Worm (Caenorhabditis elegans) whole organism, mixed stage, embryonic: ENCODE data around the gene sqd-1.
"Not testable (repeated sequence)": the region's sequence is repeated elsewhere in the genome, so short reads cannot be mapped to it uniquely, and the experiment has no call there.

Experiments used
- bed-3 ChIP-seq: fragments of 200-800 bp; sonication (Bioruptor generic); optimal IDR thresholded peaks from 3 replicates; lab custom pipeline; 2018; ENCODE audit warnings: mild to moderate bottlenecking, missing genetic modification characterization, moderate library complexity, missing compliant biosample characterization
- ceh-39 ChIP-seq: fragments of 150-350 bp; optimal IDR thresholded peaks from 2 replicates; lab custom pipeline; 2014; ENCODE audit warnings: missing biosample characterization, missing genetic modification characterization
- ceh-83 ChIP-seq: fragments of 200-800 bp; sonication (Bioruptor generic); optimal IDR thresholded peaks from 2 replicates; lab custom pipeline; 2018; ENCODE audit warnings: mild to moderate bottlenecking, missing genetic modification characterization, missing compliant biosample characterization
- ces-1 ChIP-seq: fragments of 150-350 bp; optimal IDR thresholded peaks from 2 replicates; lab custom pipeline; 2014; ENCODE audit warnings: missing biosample characterization, missing genetic modification reagents, missing genetic modification characterization
- cnd-1 ChIP-seq: fragments of 200-800 bp; sonication (Bioruptor generic); optimal IDR thresholded peaks from 2 replicates; lab custom pipeline; 2018; ENCODE audit warnings: mild to moderate bottlenecking, missing genetic modification characterization, missing compliant biosample characterization
- elt-1 ChIP-seq: sonication (generic microtip); optimal IDR thresholded peaks from 2 replicates; lab custom pipeline; 2017; ENCODE audit warnings: missing genetic modification characterization, mild to moderate bottlenecking, missing compliant biosample characterization, antibody characterized with exemption, moderate library complexity, borderline replicate concordance; ENCODE audit not compliant: insufficient read depth
- elt-3 ChIP-seq: fragments of 150-350 bp; optimal IDR thresholded peaks from 2 replicates; lab custom pipeline; 2014; ENCODE audit warnings: missing biosample characterization, missing genetic modification characterization
- flh-1 ChIP-seq: fragments of 200-800 bp; sonication (Bioruptor generic); optimal IDR thresholded peaks from 2 replicates; lab custom pipeline; 2018; ENCODE audit warnings: mild to moderate bottlenecking, missing genetic modification characterization, moderate library complexity, missing compliant biosample characterization
- ham-2 ChIP-seq: fragments of 200-800 bp; sonication (Bioruptor generic); optimal IDR thresholded peaks from 2 replicates; lab custom pipeline; 2018; ENCODE audit warnings: mild to moderate bottlenecking, missing genetic modification characterization, missing compliant biosample characterization
- hlh-1 ChIP-seq: fragments of 150-350 bp; optimal IDR thresholded peaks from 2 replicates; lab custom pipeline; 2014; ENCODE audit warnings: missing biosample characterization, missing genetic modification reagents, missing genetic modification characterization
- lin-32 ChIP-seq: fragments of 200-800 bp; sonication (Bioruptor generic); optimal IDR thresholded peaks from 2 replicates; lab custom pipeline; 2018; ENCODE audit warnings: mild to moderate bottlenecking, missing genetic modification characterization, missing compliant biosample characterization
- mab-5 ChIP-seq: fragments of 150-350 bp; optimal IDR thresholded peaks from 2 replicates; lab custom pipeline; 2014; ENCODE audit warnings: missing biosample characterization, missing genetic modification characterization
- mls-2 ChIP-seq: sonication (generic microtip); optimal IDR thresholded peaks from 2 replicates; lab custom pipeline; 2016; ENCODE audit warnings: mild to moderate bottlenecking, missing genetic modification characterization, moderate library complexity, missing compliant biosample characterization
- nhr-12 ChIP-seq: fragments of 150-350 bp; optimal IDR thresholded peaks from 2 replicates; lab custom pipeline; 2014; ENCODE audit warnings: missing biosample characterization, missing genetic modification characterization
- nhr-237 ChIP-seq: fragments of 150-350 bp; optimal IDR thresholded peaks from 2 replicates; lab custom pipeline; 2014; ENCODE audit warnings: missing biosample characterization, missing genetic modification characterization
- nhr-28 ChIP-seq: fragments of 150-350 bp; optimal IDR thresholded peaks from 2 replicates; lab custom pipeline; 2014; ENCODE audit warnings: missing biosample characterization, missing genetic modification characterization
- pha-4 ChIP-seq: fragments of 150-350 bp; optimal IDR thresholded peaks from 2 replicates; lab custom pipeline; 2018; ENCODE audit warnings: missing biosample characterization, missing genetic modification reagents, missing genetic modification characterization
- snpc-4 ChIP-seq: fragments of 150-350 bp; optimal IDR thresholded peaks from 2 replicates; lab custom pipeline; 2014; ENCODE audit warnings: missing biosample characterization, missing genetic modification characterization
- sptf-1 ChIP-seq: sonication (generic microtip); optimal IDR thresholded peaks from 2 replicates; lab custom pipeline; 2017; ENCODE audit warnings: mild to moderate bottlenecking, missing genetic modification characterization, moderate library complexity, missing compliant biosample characterization
- tbx-8 ChIP-seq: fragments of 200-800 bp; sonication (Bioruptor generic); optimal IDR thresholded peaks from 2 replicates; lab custom pipeline; 2018; ENCODE audit warnings: mild to moderate bottlenecking, missing genetic modification characterization, moderate library complexity, missing compliant biosample characterization
- unc-120 ChIP-seq: sonication (generic microtip); optimal IDR thresholded peaks from 2 replicates; lab custom pipeline; 2017; ENCODE audit warnings: missing genetic modification characterization, missing compliant biosample characterization; ENCODE audit not compliant: poor library complexity, severe bottlenecking
- unc-39 ChIP-seq: fragments of 150-350 bp; optimal IDR thresholded peaks from 2 replicates; lab custom pipeline; 2014; ENCODE audit warnings: missing biosample characterization, missing genetic modification characterization
- unc-62 ChIP-seq: fragments of 150-350 bp; optimal IDR thresholded peaks from 2 replicates; lab custom pipeline; 2014; ENCODE audit warnings: missing biosample characterization, missing genetic modification reagents, missing genetic modification characterization
- zip-8 ChIP-seq: fragments of 150-350 bp; optimal IDR thresholded peaks from 2 replicates; lab custom pipeline; 2014; ENCODE audit warnings: missing biosample characterization, missing genetic modification characterization
- ztf-11 ChIP-seq: fragments of 150-350 bp; optimal IDR thresholded peaks from 2 replicates; lab custom pipeline; 2014; ENCODE audit warnings: missing biosample characterization, missing genetic modification characterization

Gene sqd-1

ce11 chrIV:6337353-6337752, 13.4 kb downstream of the sqd-1 start, which contains the start of gene ipla-6:
ipla-6 (plus strand) TSS chrIV:6337653.
- no peak for TF ChIP-seq pha-4 (tag; lab: Kevin White, UChicago)
- TF ChIP-seq mab-5 (tag; lab: Kevin White, UChicago): no peak
- no peak for TF ChIP-seq elt-1 (tag; lab: Kevin White, UChicago)

- TF ChIP-seq lin-32 (GFP tag; lab: Kevin White, UChicago) (no peak), nhr-28 (tag; lab: Kevin White, UChicago) (no peak), unc-120 (tag; lab: Kevin White, UChicago) (no peak), ceh-39 (tag; lab: Kevin White, UChicago) (no peak), nhr-237 (tag; lab: Kevin White, UChicago) (no peak), unc-62 (GFP tag; lab: Kevin White, UChicago) (no peak), ztf-11 (tag; lab: Kevin White, UChicago) (no peak), hlh-1 (no peak), snpc-4 (tag; lab: Kevin White, UChicago) (no peak), ceh-83 (GFP tag; lab: Kevin White, UChicago) (no peak)
- TF ChIP-seq, all 35 proteins: peak for 0
Measured at ce11 chrIV:6342431-6342830, 18.5 kb downstream of the sqd-1 start, which contains the start of gene Y73B6BL.288. Y73B6BL.288 (minus strand) TSS chrIV:6342531.

- TF ChIP-seq ceh-39 (tag; lab: Kevin White, UChicago) (no peak), mls-2 (tag; lab: Kevin White, UChicago) (no peak), elt-3 (tag; lab: Kevin White, UChicago) (no peak)
Measured at ce11 chrIV:6342876-6343275, 18.9 kb downstream of the sqd-1 start, which contains the start of gene Y73B6BL.14. Y73B6BL.14 (minus strand) TSS chrIV:6342976.

- not testable (repeated sequence) for TF ChIP-seq elt-3 (tag; lab: Kevin White, UChicago); ztf-11 (tag; lab: Kevin White, UChicago); flh-1 (GFP tag; lab: Kevin White, UChicago)
Measured at ce11 chrIV:6347213-6347612, 23.2 kb downstream of the sqd-1 start, which contains the start of gene Y73B6BL.289. Y73B6BL.289 (plus strand) TSS chrIV:6347513.

- TF ChIP-seq unc-62 (GFP tag; lab: Kevin White, UChicago) (no peak), ces-1 (GFP tag; lab: Kevin White, UChicago) (peak; percentile 12)
Measured at ce11 chrIV:6361668-6362067, 37.7 kb downstream of the sqd-1 start, which contains the start of gene Y73B6BL.47. Y73B6BL.47 (plus strand) TSS chrIV:6361968.

- TF ChIP-seq bed-3 (GFP tag; lab: Kevin White, UChicago) (no peak), ces-1 (GFP tag; lab: Kevin White, UChicago) (peak; percentile 89)
Measured at ce11 chrIV:6363604-6364003, 39.6 kb downstream of the sqd-1 start.

- TF ChIP-seq ham-2: no peak
- TF ChIP-seq tbx-8 (GFP tag; lab: Kevin White, UChicago): no peak
- no peak for TF ChIP-seq lin-32 (GFP tag; lab: Kevin White, UChicago)
- no peak for TF ChIP-seq mab-5 (tag; lab: Kevin White, UChicago)
- TF ChIP-seq flh-1 (GFP tag; lab: Kevin White, UChicago): no peak
- no peak for TF ChIP-seq cnd-1 (tag; lab: Kevin White, UChicago)
- TF ChIP-seq sptf-1: no peak
- no peak for TF ChIP-seq unc-62 (GFP tag; lab: Kevin White, UChicago)
- no peak for TF ChIP-seq pha-4 (tag; lab: Kevin White, UChicago)
- no peak for TF ChIP-seq zip-8
- TF ChIP-seq snpc-4 (tag; lab: Kevin White, UChicago): no peak
- no peak for TF ChIP-seq unc-39 (tag; lab: Kevin White, UChicago)
- TF ChIP-seq nhr-12 (tag; lab: Kevin White, UChicago): no peak
- no peak for TF ChIP-seq ces-1 (GFP tag; lab: Kevin White, UChicago)
- no peak for TF ChIP-seq nhr-237 (tag; lab: Kevin White, UChicago)
- no peak for TF ChIP-seq mls-2 (tag; lab: Kevin White, UChicago)
- TF ChIP-seq unc-120 (tag; lab: Kevin White, UChicago): no peak
- TF ChIP-seq, all 35 proteins: peak for 0
Measured at ce11 chrIV:6365045-6365444, 41.1 kb downstream of the sqd-1 start, which contains the start of gene Y73B6BL.270. Y73B6BL.270 (plus strand) TSS chrIV:6365345.
